Worm (Caenorhabditis elegans) whole organism, L4 larva: ENCODE measurements around the gene dgk-4.

Source experiments
- D1046.2 ChIP-seq: fragments of 200-800 bp; sonication (Bioruptor generic); IDR thresholded peaks from 2 replicates; pipeline ENCODE4 v1.3.6; 2022; ENCODE audit warnings: missing genetic modification characterization, missing compliant biosample characterization
- R02D3.7 ChIP-seq: fragments of 150-350 bp; sonication (generic microtip); optimal IDR thresholded peaks from 3 replicates; lab custom pipeline; 2014; ENCODE audit warnings: missing biosample characterization, missing genetic modification characterization
- T20F7.1 ChIP-seq: fragments of 200-800 bp; sonication (Bioruptor generic); optimal IDR thresholded peaks from 2 replicates; lab custom pipeline; 2018; ENCODE audit warnings: mild to moderate bottlenecking, missing genetic modification characterization, missing compliant biosample characterization
- Y5F2A.4 ChIP-seq: fragments of 200-800 bp; sonication (Bioruptor generic); optimal IDR thresholded peaks from 2 replicates; lab custom pipeline; 2018; ENCODE audit warnings: mild to moderate bottlenecking, missing genetic modification characterization, missing compliant biosample characterization
- ZK337.2 ChIP-seq: fragments of 200-800 bp; sonication (Bioruptor generic); IDR thresholded peaks from 2 replicates; pipeline ENCODE4 v1.3.6; 2022; ENCODE audit warnings: missing genetic modification reagents, missing genetic modification characterization, missing compliant biosample characterization
- ZK546.5 ChIP-seq, 2 experiments: sonication (generic microtip); optimal IDR thresholded peaks; 2 replicates each; lab custom pipeline; 2017; ENCODE audit warnings: missing biosample characterization in 2 of 2, missing genetic modification characterization in 2 of 2
- ces-1 ChIP-seq: fragments of 150-350 bp; sonication (generic microtip); optimal IDR thresholded peaks from 4 replicates; lab custom pipeline; 2014; ENCODE audit warnings: missing biosample characterization, missing genetic modification reagents, missing genetic modification characterization
- cey-2 ChIP-seq: sonication (generic microtip); optimal IDR thresholded peaks from 3 replicates; lab custom pipeline; 2017; ENCODE audit warnings: missing genetic modification characterization, mild to moderate bottlenecking, missing compliant biosample characterization, antibody characterized with exemption, borderline replicate concordance; ENCODE audit not compliant: insufficient read depth
- ctbp-1 ChIP-seq: fragments of 200-800 bp; sonication (Bioruptor generic); IDR thresholded peaks from 2 replicates; pipeline ENCODE4 v1.3.6; 2022; ENCODE audit warnings: missing genetic modification reagents, missing genetic modification characterization, missing compliant biosample characterization
- daf-16 ChIP-seq, 3 experiments: sonication (generic microtip); optimal IDR thresholded peaks; 2 replicates each; lab custom pipeline; 2016 to 2017; ENCODE audit warnings: missing genetic modification characterization in 3 of 3, missing genetic modification reagents in 3 of 3, mild to moderate bottlenecking in 2 of 3, missing compliant biosample characterization in 2 of 3, missing biosample characterization in 1 of 3, moderate library complexity in 1 of 3
- daf-8 ChIP-seq: fragments of 200-800 bp; sonication (Bioruptor generic); IDR thresholded peaks from 2 replicates; pipeline ENCODE4 v1.3.6; 2022; ENCODE audit warnings: missing genetic modification characterization, missing compliant biosample characterization
- dmd-6 ChIP-seq: fragments of 200-800 bp; sonication (Bioruptor generic); IDR thresholded peaks from 2 replicates; pipeline ENCODE4 v1.3.6; 2022; ENCODE audit warnings: missing genetic modification reagents, missing genetic modification characterization, missing compliant biosample characterization
- dve-1 ChIP-seq: sonication (generic microtip); optimal IDR thresholded peaks from 2 replicates; lab custom pipeline; 2017; ENCODE audit warnings: antibody characterized with exemption, mild to moderate bottlenecking, missing genetic modification characterization, missing compliant biosample characterization; ENCODE audit not compliant: insufficient read depth
- egl-27 ChIP-seq: sonication (generic microtip); optimal IDR thresholded peaks from 3 replicates; lab custom pipeline; 2017; ENCODE audit warnings: missing biosample characterization, missing genetic modification reagents, missing genetic modification characterization
- egl-43 ChIP-seq: fragments of 200-800 bp; sonication (Bioruptor generic); IDR thresholded peaks from 2 replicates; pipeline ENCODE4 v1.3.6; 2022; ENCODE audit warnings: missing genetic modification reagents, missing genetic modification characterization, missing compliant biosample characterization
- fkh-10 ChIP-seq: fragments of 150-350 bp; optimal IDR thresholded peaks from 2 replicates; lab custom pipeline; 2014; ENCODE audit warnings: missing biosample characterization, missing genetic modification reagents, missing genetic modification characterization
- gei-8 ChIP-seq: fragments of 200-800 bp; sonication (Bioruptor generic); optimal IDR thresholded peaks from 2 replicates; lab custom pipeline; 2018; ENCODE audit warnings: mild to moderate bottlenecking, missing genetic modification characterization, missing compliant biosample characterization
- hlh-30 ChIP-seq: sonication (generic microtip); optimal IDR thresholded peaks from 2 replicates; lab custom pipeline; 2017; ENCODE audit warnings: antibody characterized with exemption, mild to moderate bottlenecking, missing genetic modification characterization, missing compliant biosample characterization; ENCODE audit not compliant: insufficient read depth
- madf-5 ChIP-seq, 2 experiments: fragments of 200-800 bp; sonication (Bioruptor generic); IDR thresholded peaks; 2 replicates each; pipeline ENCODE4 v1.3.6; 2022; ENCODE audit warnings: missing compliant biosample characterization in 2 of 2, missing genetic modification characterization in 2 of 2
- mdl-1 ChIP-seq, 2 experiments: fragments of 150-350 bp in 1 of 2; sonication (generic microtip) in 1 of 2; optimal IDR thresholded peaks; 2 replicates each; lab custom pipeline; 2014 to 2017; ENCODE audit warnings: missing biosample characterization in 2 of 2, missing genetic modification characterization in 2 of 2
- mxl-2 ChIP-seq: fragments of 200-800 bp; sonication (Bioruptor generic); conservative IDR thresholded peaks from 2 replicates; pipeline ENCODE4 v1.3.6; 2022; ENCODE audit warnings: missing genetic modification reagents, missing genetic modification characterization, missing compliant biosample characterization
- nhr-102 ChIP-seq: sonication (generic microtip); optimal IDR thresholded peaks from 2 replicates; lab custom pipeline; 2016; ENCODE audit warnings: mild to moderate bottlenecking, missing genetic modification characterization, moderate library complexity, missing compliant biosample characterization
- nhr-11 ChIP-seq: fragments of 150-350 bp; optimal IDR thresholded peaks from 2 replicates; lab custom pipeline; 2014; ENCODE audit warnings: missing biosample characterization, missing genetic modification characterization
- nhr-237 ChIP-seq: sonication (generic microtip); optimal IDR thresholded peaks from 2 replicates; lab custom pipeline; 2017; ENCODE audit warnings: missing biosample characterization, missing genetic modification characterization
- nhr-25 ChIP-seq: sonication (generic microtip); optimal IDR thresholded peaks from 2 replicates; lab custom pipeline; 2017; ENCODE audit warnings: missing genetic modification characterization, mild to moderate bottlenecking, missing compliant biosample characterization, antibody characterized with exemption, moderate library complexity, borderline replicate concordance; ENCODE audit not compliant: insufficient read depth
- nhr-28 ChIP-seq: fragments of 150-350 bp; optimal IDR thresholded peaks from 2 replicates; lab custom pipeline; 2014; ENCODE audit warnings: missing biosample characterization, missing genetic modification characterization
- nhr-77 ChIP-seq: fragments of 150-350 bp; optimal IDR thresholded peaks from 2 replicates; lab custom pipeline; 2014; ENCODE audit warnings: missing biosample characterization, missing genetic modification characterization
- pha-4 ChIP-seq, 2 experiments: fragments of 150-350 bp in 1 of 2; fragments of 200-800 bp in 1 of 2; sonication (Bioruptor generic) in 1 of 2; IDR thresholded peaks in 1 of 2; optimal IDR thresholded peaks in 1 of 2; 2 replicates each; pipeline versions ENCODE4 v1.3.6 to Lab custom; 2014 to 2022; ENCODE audit warnings: missing genetic modification characterization in 2 of 2, missing genetic modification reagents in 2 of 2, missing biosample characterization in 1 of 2, missing compliant biosample characterization in 1 of 2
- php-3 ChIP-seq: fragments of 200-800 bp; sonication (Bioruptor generic); IDR thresholded peaks from 2 replicates; pipeline ENCODE4 v1.3.6; 2022; ENCODE audit warnings: missing genetic modification reagents, missing genetic modification characterization, missing compliant biosample characterization
- pqm-1 ChIP-seq: sonication (generic microtip); optimal IDR thresholded peaks from 2 replicates; lab custom pipeline; 2017; ENCODE audit warnings: missing biosample characterization, missing genetic modification characterization
- snpc-1.2 ChIP-seq: fragments of 200-800 bp; sonication (Bioruptor generic); IDR thresholded peaks from 2 replicates; pipeline ENCODE4 v1.3.6; 2022; ENCODE audit warnings: missing genetic modification reagents, missing genetic modification characterization, missing compliant biosample characterization
- spr-3 ChIP-seq: fragments of 200-800 bp; sonication (Bioruptor generic); optimal IDR thresholded peaks from 2 replicates; lab custom pipeline; 2018; ENCODE audit warnings: mild to moderate bottlenecking, missing genetic modification characterization, missing compliant biosample characterization
- unc-62 ChIP-seq, 3 experiments: fragments of 150-350 bp in 1 of 3; sonication (generic microtip); optimal IDR thresholded peaks in 2 of 3; peaks in 1 of 3; 1 replicate in 1 of 3; 2 replicates in 2 of 3; lab custom pipeline; 2014 to 2017; ENCODE audit warnings: missing biosample characterization in 3 of 3, missing genetic modification characterization in 3 of 3, missing genetic modification reagents in 3 of 3, missing genotype in 1 of 3
- ztf-11 ChIP-seq: fragments of 150-350 bp; optimal IDR thresholded peaks from 2 replicates; lab custom pipeline; 2014; ENCODE audit warnings: missing biosample characterization, missing genetic modification characterization

dgk-4 gene

ce11 chrIV:8605217-8605616 is 25.9 kb upstream of the dgk-4 start:
- TF ChIP-seq nhr-11 (tag; lab: Kevin White, UChicago) (peak; percentile 66), nhr-25 (tag; lab: Kevin White, UChicago) (no peak), ZK546.5 (tag; optimal IDR thresholded peaks at IDR 0.05; lab: Kevin White, UChicago) (no peak), daf-16 (GFP tag; optimal IDR thresholded peaks at IDR 0.05; lab: Kevin White, UChicago) (peak in 1 of 2 experiments; percentile 48), daf-16 (tag; optimal IDR thresholded peaks at IDR 0.05; lab: Kevin White, UChicago) (no peak), mdl-1 (tag; optimal IDR thresholded peaks at IDR 0.05; lab: Kevin White, UChicago) (peak in 1 of 2 experiments; percentile 1), unc-62 (GFP tag; optimal IDR thresholded peaks at IDR 0.05 in 1 of 2; lab: Kevin White, UChicago) (peak in 1 of 2 experiments; percentile 41), unc-62 (tag; optimal IDR thresholded peaks at IDR 0.05; lab: Kevin White, UChicago) (no peak), ZK337.2 (peak; percentile 37; the same call in 1 of the 2 replicates)

- 0 out of 2 replicates have a peak, but pooled peaks have one; percentile 15 for TF ChIP-seq snpc-1.2 (GFP tag; lab: Robert Waterston, UW)
- TF ChIP-seq, all 104 proteins: peak for 1; not testable (repeated sequence) for 103
These were observed 23.7 kb upstream of the dgk-4 start for ce11 chrIV:8607468-8607867.

ce11 chrIV:8608204-8608603 is 22.9 kb upstream of the dgk-4 start:
- TF ChIP-seq R02D3.7 (tag; lab: Kevin White, UChicago): no peak
- TF ChIP-seq ces-1 (GFP tag; lab: Kevin White, UChicago): no peak
- TF ChIP-seq nhr-28 (tag; lab: Kevin White, UChicago): no peak
- TF ChIP-seq nhr-237 (tag; lab: Kevin White, UChicago): no peak
- TF ChIP-seq D1046.2 (GFP tag; lab: Robert Waterston, UW): no peak
- TF ChIP-seq gei-8: no peak
- no peak for TF ChIP-seq hlh-30
- TF ChIP-seq madf-5 (GFP tag; IDR thresholded peaks at IDR 0.05; lab: Robert Waterston, UW): no peak
- TF ChIP-seq ztf-11 (tag; lab: Kevin White, UChicago): no peak

ce11 chrIV:8608934-8609333 is 22.2 kb upstream of the dgk-4 start, which contains the start of gene F42A9.6:
Gene F42A9.6, plus strand, starts transcription at chrIV:8609234.
- TF ChIP-seq nhr-102 (no peak), T20F7.1 (GFP tag; lab: Kevin White, UChicago) (no peak), ctbp-1 (GFP tag; lab: Robert Waterston, UW) (no peak), egl-43 (GFP tag; lab: Robert Waterston, UW) (no peak), dmd-6 (GFP tag; lab: Robert Waterston, UW) (no peak), fkh-10 (GFP tag; lab: Kevin White, UChicago) (no peak), Y5F2A.4 (GFP tag; lab: Kevin White, UChicago) (no peak), mdl-1 (tag; optimal IDR thresholded peaks at IDR 0.05; lab: Kevin White, UChicago) (no peak), egl-27 (tag; lab: Kevin White, UChicago) (no peak), mxl-2 (GFP tag; lab: Robert Waterston, UW) (no peak), spr-3 (no peak), cey-2 (tag; lab: Kevin White, UChicago) (no peak)
- TF ChIP-seq, all 104 proteins: peak for 0

ce11 chrIV:8611886-8612542 is 19.1 kb upstream of the dgk-4 start, which contains the start of the genes F42A9.17 and cyp-33E2:
Gene F42A9.17, minus strand, starts transcription at chrIV:8611936.
Gene cyp-33E2, plus strand, starts transcription at chrIV:8612334.
- TF ChIP-seq nhr-28 (tag; lab: Kevin White, UChicago) (peak; percentile 88), fkh-10 (GFP tag; lab: Kevin White, UChicago) (no peak), php-3 (GFP tag; lab: Robert Waterston, UW) (peak; percentile 65; the same call in 1 of the 2 replicates), daf-8 (no peak), daf-16 (GFP tag; optimal IDR thresholded peaks at IDR 0.05; lab: Kevin White, UChicago) (no peak), daf-16 (tag; optimal IDR thresholded peaks at IDR 0.05; lab: Kevin White, UChicago) (peak; percentile 88), pqm-1 (tag; lab: Kevin White, UChicago) (peak; percentile 90), pha-4 (GFP tag; IDR thresholded peaks at IDR 0.05; lab: Robert Waterston, UW) (no peak), pha-4 (tag; optimal IDR thresholded peaks at IDR 0.05; lab: Kevin White, UChicago) (peak; percentile 12), nhr-77 (tag; lab: Kevin White, UChicago) (peak; percentile 44), dve-1 (peak; percentile 61)
